Fruit fly (Drosophila melanogaster): ENCODE measurements around the gene wtrw.

wtrw gene

DNA sequence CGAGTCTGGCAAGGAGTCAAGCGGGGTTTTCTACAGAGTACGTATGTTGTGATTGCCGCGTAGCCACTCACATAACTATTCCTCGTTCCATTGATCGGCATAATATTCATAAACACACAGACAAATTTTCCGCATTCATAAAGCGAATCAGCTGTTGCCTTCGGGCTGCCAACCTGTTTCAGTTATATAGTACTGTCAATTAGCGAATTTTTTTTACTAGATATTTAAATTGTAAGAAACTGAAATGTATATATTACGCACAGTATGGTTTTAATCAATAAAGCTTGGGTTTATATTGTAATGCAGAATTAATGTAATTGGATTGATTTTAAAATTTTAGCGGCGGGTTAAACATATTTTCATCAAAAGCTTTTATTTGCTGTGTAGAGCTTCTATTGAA is 22.0 kb downstream of the wtrw start, which contains the start of gene Rfk (continued):
- TF ChIP-seq CG6276 (GFP tag; optimal IDR thresholded peaks at IDR 0.05) = no peak
- TF ChIP-seq CG6854 (GFP tag; optimal IDR thresholded peaks at IDR 0.05) = no peak
- TF ChIP-seq topi (GFP tag; optimal IDR thresholded peaks at IDR 0.05) = no peak
- no peak for TF ChIP-seq CG9139 (GFP tag; optimal IDR thresholded peaks at IDR 0.05)
- no peak for TF ChIP-seq Eip75B (GFP tag; optimal IDR thresholded peaks at IDR 0.05)
- no peak for TF ChIP-seq dsx (GFP tag; optimal IDR thresholded peaks at IDR 0.05; ENCODE audit: poor library complexity, severe bottlenecking)
- TF ChIP-seq esn (GFP tag; optimal IDR thresholded peaks at IDR 0.05) = peak; percentile 55
- no peak for TF ChIP-seq Eip78C (GFP tag)
- TF ChIP-seq CG8119 (GFP tag; IDR thresholded peaks at IDR 0.05) = no peak; the same call in 2 of the 3 replicates
- no peak for TF ChIP-seq fd59A (GFP tag; optimal IDR thresholded peaks at IDR 0.05)

DNA sequence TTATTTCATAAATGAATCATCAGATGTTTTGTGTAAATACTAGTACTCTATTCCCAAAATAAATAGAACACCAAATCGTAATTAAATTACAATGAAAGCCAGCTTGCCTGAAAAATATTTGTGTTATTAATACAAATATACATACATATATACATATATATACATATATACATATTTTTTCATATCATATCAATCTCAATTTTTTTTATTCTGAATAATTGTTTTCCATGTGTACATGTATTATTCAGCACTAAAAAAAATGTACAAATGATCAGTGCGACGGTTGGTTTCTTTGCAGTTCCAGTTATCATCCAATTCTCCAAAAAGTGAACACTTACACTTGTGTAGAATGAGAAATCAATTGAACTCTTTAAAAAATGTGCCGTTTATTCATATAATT is 22.4 kb downstream of the wtrw start, which contains the start of gene kipf:
TSS of gene kipf (plus strand) at position 301 of the 400 bp plus-strand sequence.
- TF ChIP-seq CG15336 (GFP tag; IDR thresholded peaks at IDR 0.05) (0 out of 2 replicates have a peak, but pooled peaks have one; percentile 4), CG10669 (GFP tag; optimal IDR thresholded peaks at IDR 0.05) (no peak)

DNA sequence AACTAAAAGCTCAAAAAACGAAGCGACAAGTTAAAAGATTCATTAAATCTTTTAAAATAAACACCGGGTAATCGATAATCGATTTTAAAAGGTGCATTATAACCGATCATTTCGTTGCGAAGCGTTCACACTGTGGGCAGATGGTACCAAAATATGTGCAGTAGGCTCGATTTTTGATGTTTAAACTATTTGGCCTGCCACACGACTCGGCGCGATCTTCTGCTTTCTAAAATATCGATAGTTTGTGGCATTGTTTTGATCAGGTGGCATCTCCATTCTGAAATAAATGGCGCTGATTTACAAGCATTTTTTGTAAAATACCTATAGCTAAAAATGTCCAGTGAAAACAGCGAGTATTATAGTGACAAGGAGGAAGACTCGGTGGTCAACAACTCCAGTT is 29.1 kb downstream of the wtrw start, which contains the start of the genes CG10445 and lds:
TSS of gene CG10445 (minus strand) at position 104 of the 400 bp plus-strand sequence.
TSS of gene lds (plus strand) at position 236 of the 400 bp plus-strand sequence.
- TF ChIP-seq Ets96B (tag; optimal IDR thresholded peaks at IDR 0.05) = no peak
- no peak for TF ChIP-seq acj6 (GFP tag; optimal IDR thresholded peaks at IDR 0.05)
- no peak for TF ChIP-seq CG16779 (tag; optimal IDR thresholded peaks at IDR 0.05)
- TF ChIP-seq topi (GFP tag; optimal IDR thresholded peaks at IDR 0.05) = no peak
- TF ChIP-seq spab (GFP tag; optimal IDR thresholded peaks at IDR 0.05) = no peak
- TF ChIP-seq CG7368 (GFP tag; optimal IDR thresholded peaks at IDR 0.05) = no peak
- no peak for TF ChIP-seq Hr4 (GFP tag; optimal IDR thresholded peaks at IDR 0.05)
- no peak for TF ChIP-seq Blimp-1 (GFP tag; optimal IDR thresholded peaks at IDR 0.05)
- no peak for TF ChIP-seq Sox15 (GFP tag; optimal IDR thresholded peaks at IDR 0.05)
- no peak for TF ChIP-seq CG10631 (GFP tag; optimal IDR thresholded peaks at IDR 0.05)
- TF ChIP-seq CG8319 (GFP tag; optimal IDR thresholded peaks at IDR 0.05) = no peak
- TF ChIP-seq vri (GFP tag; optimal IDR thresholded peaks at IDR 0.05) = no peak

DNA sequence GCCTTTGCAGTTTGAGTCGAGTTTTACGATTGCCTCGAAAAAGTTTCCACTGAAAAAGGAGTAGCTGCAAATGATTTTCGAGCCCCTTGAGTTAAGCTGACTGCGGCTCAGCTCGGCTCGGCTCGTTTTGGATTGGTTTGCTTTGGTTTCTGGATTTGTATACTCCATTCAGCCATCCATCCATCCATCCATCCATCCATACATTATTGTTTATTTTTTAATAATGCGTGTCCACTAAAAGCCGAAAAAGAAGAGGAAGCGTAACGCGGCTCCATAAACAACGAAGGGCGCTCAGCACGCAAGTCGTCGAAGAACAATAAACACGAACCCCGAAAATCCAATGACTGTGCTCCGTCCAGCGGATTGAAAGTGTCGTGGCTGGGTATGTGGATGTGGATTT is 35.2 kb downstream of the wtrw start:
- TF ChIP-seq Sox14 (GFP tag; optimal IDR thresholded peaks at IDR 0.05) (no peak), topi (GFP tag; optimal IDR thresholded peaks at IDR 0.05) (no peak), spab (GFP tag; optimal IDR thresholded peaks at IDR 0.05) (no peak), CG15336 (GFP tag; IDR thresholded peaks at IDR 0.05) (no peak), esn (GFP tag; optimal IDR thresholded peaks at IDR 0.05) (no peak), OdsH (GFP tag; optimal IDR thresholded peaks at IDR 0.05) (no peak), CG11902 (GFP tag; optimal IDR thresholded peaks at IDR 0.05) (no peak), acj6 (GFP tag; optimal IDR thresholded peaks at IDR 0.05) (no peak), Hr4 (GFP tag; optimal IDR thresholded peaks at IDR 0.05) (no peak), CG8119 (GFP tag; IDR thresholded peaks at IDR 0.05) (no peak), CG8632 (GFP tag; optimal IDR thresholded peaks at IDR 0.05) (no peak), Hr39 (GFP tag; optimal IDR thresholded peaks at IDR 0.05) (no peak), fd85E (GFP tag; optimal IDR thresholded peaks at IDR 0.05) (no peak), dsx (GFP tag; optimal IDR thresholded peaks at IDR 0.05; ENCODE audit: poor library complexity, severe bottlenecking) (no peak), CG9139 (GFP tag; optimal IDR thresholded peaks at IDR 0.05) (no peak), CG6854 (GFP tag; optimal IDR thresholded peaks at IDR 0.05) (no peak), lz (GFP tag; optimal IDR thresholded peaks at IDR 0.05) (no peak)

DNA sequence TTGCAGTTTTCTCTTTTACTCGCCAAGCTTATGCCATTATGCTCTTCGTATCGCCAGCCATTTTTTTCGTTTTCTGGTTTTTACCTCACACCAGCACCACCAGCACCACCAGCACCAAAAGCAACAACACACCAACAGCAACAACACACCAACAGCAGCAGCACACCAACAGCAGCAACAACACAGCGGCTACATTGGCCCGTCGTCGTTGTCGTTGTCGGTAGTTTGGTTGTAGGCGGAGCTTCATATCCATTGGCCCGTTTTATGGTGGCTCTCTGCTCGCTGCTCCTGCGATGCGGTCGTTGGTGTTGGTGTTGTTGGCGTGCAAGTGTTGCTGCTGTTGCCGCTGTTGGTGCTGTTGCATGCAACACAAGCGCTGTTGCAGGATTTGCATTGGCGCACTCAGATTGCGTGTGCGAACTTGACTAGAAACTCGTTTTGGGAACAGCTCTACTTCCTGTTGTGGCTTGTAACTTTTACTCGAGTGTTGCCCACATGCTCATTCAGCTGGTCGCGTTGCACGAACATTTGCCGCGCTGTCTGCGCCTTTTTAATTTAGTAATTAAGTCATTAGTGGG is 45.7 kb downstream of the wtrw start:
- TF ChIP-seq CG6276 (GFP tag; optimal IDR thresholded peaks at IDR 0.05) = no peak
- TF ChIP-seq CG31627 (GFP tag; optimal IDR thresholded peaks at IDR 0.05) = no peak
- TF ChIP-seq CG15336 (GFP tag; IDR thresholded peaks at IDR 0.05) = no peak
- no peak for TF ChIP-seq CG11902 (GFP tag; optimal IDR thresholded peaks at IDR 0.05)
- TF ChIP-seq Met (GFP tag; optimal IDR thresholded peaks at IDR 0.05) = no peak
- TF ChIP-seq esn (GFP tag; optimal IDR thresholded peaks at IDR 0.05) = no peak
- TF ChIP-seq spab (GFP tag; optimal IDR thresholded peaks at IDR 0.05) = no peak
- TF ChIP-seq CG34406 (GFP tag; optimal IDR thresholded peaks at IDR 0.05) = no peak
- peak; percentile 65 for TF ChIP-seq CG3919 (GFP tag; optimal IDR thresholded peaks at IDR 0.05)
- no peak for TF ChIP-seq topi (GFP tag; optimal IDR thresholded peaks at IDR 0.05)
- no peak for TF ChIP-seq CG6854 (GFP tag; optimal IDR thresholded peaks at IDR 0.05)
- TF ChIP-seq dsx (GFP tag; optimal IDR thresholded peaks at IDR 0.05; ENCODE audit: poor library complexity, severe bottlenecking) = peak; percentile 87
- peak in 1 of 2 experiments; percentile 96 for TF ChIP-seq ss (GFP tag; optimal IDR thresholded peaks at IDR 0.05)
- TF ChIP-seq Hr39 (GFP tag; optimal IDR thresholded peaks at IDR 0.05) = no peak
